Fruit fly (Drosophila melanogaster) ovary, adult (tissue): ENCODE results near the gene CG8036.
A peak's percentile ranks its signal among the peaks of the same experiment; 100 is the strongest.

Source experiments
- CG17801 ChIP-seq: fragments of 200-800 bp; optimal IDR thresholded peaks from 2 replicates; lab custom pipeline; 2019; ENCODE audit warnings: missing biosample characterization, mild to moderate bottlenecking, missing genetic modification characterization, moderate library complexity; ENCODE audit not compliant: partially characterized antibody

CG8036 gene

DNA sequence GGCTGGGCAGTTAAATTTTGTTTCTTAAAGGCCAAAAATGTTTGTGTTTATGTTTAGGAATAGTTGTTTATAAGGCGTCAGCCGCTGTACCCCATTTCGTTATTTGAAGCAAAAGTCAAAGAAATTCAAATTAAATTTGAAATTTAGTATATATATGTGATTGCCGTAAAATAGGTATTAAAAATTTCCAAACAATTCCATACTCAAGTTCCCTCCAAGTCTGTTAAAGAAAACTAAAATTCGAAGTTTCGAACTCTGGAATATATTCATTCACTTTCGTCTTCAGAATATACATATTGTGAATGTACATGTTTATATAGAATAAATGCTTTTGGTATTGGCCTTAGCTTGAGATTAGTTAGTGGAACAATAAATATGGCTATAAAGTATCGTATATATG lies 7.0 kb upstream of the CG8036 start, which contains the start of gene bel:
bel (minus strand) TSS at position 101 of the 400 bp plus-strand sequence.
- no peak for TF ChIP-seq CG17801 (GFP tag; lab: Kevin White, UChicago)

DNA sequence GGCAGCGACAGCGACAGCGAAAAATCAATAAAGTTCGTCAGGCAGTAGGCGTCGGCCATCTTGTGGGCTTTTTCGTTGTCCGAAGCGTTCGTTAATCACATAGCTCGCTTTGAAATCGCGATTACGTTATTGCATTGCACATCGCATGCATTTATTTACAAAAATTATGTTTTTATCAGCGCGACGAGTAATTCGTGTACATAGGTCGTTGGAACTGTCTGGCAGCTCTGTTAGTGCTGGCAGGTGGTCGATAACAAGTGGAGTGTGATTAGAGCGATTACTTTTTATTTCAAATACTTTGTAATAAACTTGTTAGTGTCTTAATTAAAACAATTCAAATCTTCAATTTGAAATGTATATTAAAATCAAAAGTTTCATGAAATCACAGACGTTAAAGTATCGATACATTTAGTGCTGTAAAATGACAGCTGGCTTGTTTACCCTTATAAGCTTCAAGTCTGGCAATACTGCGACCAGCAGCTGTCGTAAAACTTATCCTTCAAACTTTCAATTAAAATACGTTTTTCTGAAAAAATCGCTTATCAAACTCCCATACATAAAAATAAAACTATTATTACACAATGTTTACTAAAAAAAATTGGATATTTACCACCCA lies 3.9 kb upstream of the CG8036 start, which contains the start of gene CG8032:
CG8032 (plus strand) TSS at position 448 of the 616 bp plus-strand sequence.
- TF ChIP-seq CG17801 (GFP tag; lab: Kevin White, UChicago): peak; percentile 43

DNA sequence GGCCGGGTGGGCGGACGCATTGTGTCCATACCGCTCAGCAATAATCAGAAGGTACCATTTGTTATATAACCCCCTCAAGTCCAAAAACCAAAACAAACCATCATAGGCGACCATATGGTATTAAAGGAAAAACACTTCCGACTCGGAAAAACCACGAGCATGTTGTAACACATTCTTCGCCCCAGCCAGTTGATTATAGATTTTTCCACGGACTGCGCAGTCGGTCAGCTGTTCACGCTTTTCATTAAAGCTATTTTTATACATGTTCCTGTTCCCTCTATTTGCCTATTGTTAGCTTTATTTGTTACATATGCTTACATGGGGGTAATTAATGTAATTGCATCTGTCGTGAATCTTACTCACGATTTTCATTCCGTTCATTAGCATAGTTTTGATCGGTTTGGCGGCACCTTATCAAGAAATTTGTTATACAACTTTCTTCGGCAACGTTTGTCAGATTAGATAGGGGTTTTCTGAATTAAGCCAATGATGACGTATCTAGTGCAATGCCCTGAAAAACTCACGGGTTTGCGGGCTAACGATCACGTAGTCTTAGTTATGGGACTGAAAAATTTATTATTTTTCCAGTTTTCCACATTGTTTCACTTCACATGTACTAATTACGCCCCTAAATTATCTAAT lies 2.8 kb upstream of the CG8036 start:
- TF ChIP-seq CG17801 (GFP tag; lab: Kevin White, UChicago): no peak

dm6 chr3R:8668024-8668856 lies 572 bp downstream of the CG8036 start:
- TF ChIP-seq CG17801 (GFP tag; lab: Kevin White, UChicago): no peak

- TF ChIP-seq CG17801 (GFP tag; lab: Kevin White, UChicago): peak; percentile 97
Measured at dm6 chr3R:8669029-8669707, 1.5 kb downstream of the CG8036 start.

dm6 chr3R:8669900-8670528 lies 2.3 kb downstream of the CG8036 start:
- TF ChIP-seq CG17801 (GFP tag; lab: Kevin White, UChicago): no peak

DNA sequence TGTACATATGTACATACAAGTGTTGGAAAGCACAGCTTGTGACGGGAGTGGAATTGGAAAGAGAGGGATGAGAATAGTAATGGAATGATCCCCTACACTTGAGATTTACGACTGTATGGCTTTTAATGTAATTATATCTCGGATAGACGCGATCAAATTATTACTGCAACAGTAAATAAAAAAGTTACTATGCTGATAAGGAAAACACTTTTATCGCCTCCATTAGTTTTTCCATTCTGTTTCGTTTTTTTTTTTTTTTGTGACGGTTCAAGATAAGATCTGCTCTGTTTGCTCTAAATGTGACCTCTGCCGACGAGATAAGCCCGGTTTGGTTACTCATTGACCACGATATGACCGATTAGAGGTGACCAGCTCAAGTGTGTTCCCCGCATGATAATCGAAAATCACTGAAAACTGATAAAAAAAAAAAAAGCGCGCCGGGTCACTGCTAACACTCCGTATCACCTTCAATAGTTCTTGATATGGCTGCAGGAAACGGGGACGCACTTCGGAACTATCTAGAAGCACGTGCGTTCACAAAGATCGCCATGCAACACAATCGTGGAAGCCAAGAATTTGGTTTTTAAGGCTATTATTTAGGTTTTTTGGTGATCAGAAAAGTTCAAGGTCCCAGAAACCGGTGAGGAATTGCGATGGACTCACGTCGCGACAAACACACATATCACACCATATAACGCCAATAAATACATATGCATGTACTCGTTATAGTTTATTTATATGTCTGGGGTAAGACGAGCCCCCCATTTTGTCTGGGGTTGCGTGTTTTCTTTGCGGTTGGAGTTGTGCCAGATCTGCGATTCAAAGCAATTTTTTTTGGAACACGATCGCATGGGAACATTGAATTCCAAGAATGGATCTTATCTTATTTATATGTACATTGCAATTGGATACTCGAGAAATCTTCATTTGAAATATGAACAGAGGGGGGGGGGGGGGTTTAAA lies 3.1 kb downstream of the CG8036 start, which contains the start of gene p:
p (minus strand) TSS at position 156 of the 963 bp plus-strand sequence.
- TF ChIP-seq CG17801 (GFP tag; lab: Kevin White, UChicago): peak; percentile 62

- TF ChIP-seq CG17801 (GFP tag; lab: Kevin White, UChicago): peak; percentile 78
Measured at dm6 chr3R:8673803-8674234, 6.2 kb downstream of the CG8036 start, which contains the start of gene mRpL19. TSS of gene mRpL19 (plus strand) at chr3R:8674109.

dm6 chr3R:8676560-8677000 lies 8.9 kb downstream of the CG8036 start, which contains the start of the genes Unc50, CG11755 and CG8043:
TSS of gene Unc50 (minus strand) at chr3R:8676613.
TSS of gene CG11755 (plus strand) at chr3R:8676915.
TSS of gene CG8043 (plus strand) at chr3R:8676915.
- TF ChIP-seq CG17801 (GFP tag; lab: Kevin White, UChicago): peak; percentile 88

DNA sequence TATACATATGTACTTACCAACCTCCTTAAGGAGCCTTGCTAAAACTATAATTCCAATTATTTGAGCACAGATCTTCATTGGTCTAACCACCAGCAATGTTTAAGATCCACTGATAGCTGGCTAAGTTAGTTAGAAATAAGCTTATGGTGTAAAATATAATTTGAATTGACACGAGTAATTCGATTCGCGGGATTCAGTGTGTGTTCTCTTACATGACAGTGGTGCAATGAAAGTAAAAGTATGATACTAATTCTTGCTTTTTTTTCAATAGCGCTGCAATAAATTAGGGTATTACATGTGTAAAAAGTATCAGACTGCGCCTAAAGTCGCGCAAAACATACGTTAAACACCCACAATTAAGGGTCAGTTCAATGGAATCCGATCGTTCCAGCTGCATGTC lies 12.3 kb downstream of the CG8036 start, which contains the start of gene CG33325:
CG33325 (minus strand) TSS at position 101 of the 400 bp plus-strand sequence.
- TF ChIP-seq CG17801 (GFP tag; lab: Kevin White, UChicago): no peak

DNA sequence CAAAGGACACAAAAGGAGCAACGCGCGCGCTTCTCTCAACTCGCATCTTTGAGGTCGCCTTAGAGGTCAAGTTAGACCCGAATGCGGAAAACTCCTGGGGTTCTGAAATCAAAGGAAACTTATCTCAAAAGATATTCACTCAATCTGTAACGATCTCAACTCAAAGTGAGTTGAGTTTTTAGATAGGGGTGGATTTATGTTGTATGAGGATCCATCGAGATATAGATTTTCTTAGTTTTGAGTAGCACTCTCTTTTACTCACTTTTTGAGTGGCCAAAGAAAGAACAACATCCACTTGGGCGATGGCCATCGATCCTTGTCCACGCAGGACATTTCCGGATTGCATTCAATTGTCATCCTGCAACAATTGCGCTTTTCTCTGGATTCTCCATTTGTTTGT lies 12.9 kb downstream of the CG8036 start:
- no peak for TF ChIP-seq CG17801 (GFP tag; lab: Kevin White, UChicago)

DNA sequence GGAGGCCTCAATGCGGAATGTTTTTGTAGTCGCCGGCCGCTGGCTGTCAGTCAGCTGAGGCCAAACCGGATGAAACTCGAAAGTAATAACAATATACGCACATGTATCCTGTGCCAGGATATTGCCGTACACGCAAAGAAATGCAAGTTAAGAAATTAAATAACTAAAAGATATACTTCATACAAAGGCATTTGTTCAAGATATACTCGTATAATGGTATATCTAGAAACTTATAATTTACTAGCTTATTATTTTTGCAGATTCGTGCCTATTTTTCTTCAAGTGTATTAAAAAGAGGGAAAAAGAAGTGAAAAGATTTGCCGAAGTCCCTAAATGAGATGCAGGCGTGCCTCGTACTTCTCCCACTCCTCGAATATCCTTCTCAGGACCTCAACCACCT lies 15.6 kb downstream of the CG8036 start:
- no peak for TF ChIP-seq CG17801 (GFP tag; lab: Kevin White, UChicago)
